Fruit fly (Drosophila melanogaster) whole organism, embryonic: ENCODE measurements around the gene CG6602.
A peak's percentile ranks its signal among the peaks of the same experiment; 100 is the strongest.

ENCODE experiments used
- Ada2b ChIP-seq: fragments of 200-800 bp; sonication (Bioruptor generic); IDR thresholded peaks from 2 replicates; pipeline ENCODE4 v1.3.6; 2022; ENCODE audit warnings: missing biosample characterization, missing genetic modification characterization
- Asciz ChIP-seq: fragments of 200-800 bp; sonication (Bioruptor generic); optimal IDR thresholded peaks from 2 replicates; lab custom pipeline; 2017; ENCODE audit warnings: missing biosample characterization, mild to moderate bottlenecking, missing genetic modification characterization, missing genetic modification reagents
- CG10366 ChIP-seq: fragments of 200-800 bp; sonication (Bioruptor generic); IDR thresholded peaks from 2 replicates; pipeline ENCODE4 v1.3.6; 2022; ENCODE audit warnings: missing biosample characterization, missing genetic modification characterization
- CG10431 ChIP-seq: fragments of 200-800 bp; sonication (Bioruptor generic); optimal IDR thresholded peaks from 3 replicates; lab custom pipeline; 2018; ENCODE audit warnings: missing biosample characterization, mild to moderate bottlenecking, missing genetic modification characterization
- CG10979 ChIP-seq: fragments of 200-800 bp; sonication (Bioruptor generic); optimal IDR thresholded peaks from 2 replicates; lab custom pipeline; 2018; ENCODE audit warnings: missing biosample characterization, mild to moderate bottlenecking, missing genetic modification characterization, moderate library complexity
- CG11093 ChIP-seq: fragments of 200-800 bp; sonication (Bioruptor generic); IDR thresholded peaks from 3 replicates; pipeline ENCODE4 v1.3.6; 2022; ENCODE audit warnings: missing biosample characterization, missing genetic modification characterization
- CG13624 ChIP-seq: fragments of 200-800 bp; sonication (Bioruptor generic); optimal IDR thresholded peaks from 2 replicates; lab custom pipeline; 2016; ENCODE audit warnings: missing biosample characterization, missing genetic modification characterization
- CG15601 ChIP-seq: fragments of 200-800 bp; sonication (Bioruptor generic); optimal IDR thresholded peaks from 3 replicates; lab custom pipeline; 2019; ENCODE audit warnings: missing biosample characterization, mild to moderate bottlenecking, missing genetic modification characterization, moderate library complexity
- CG17328 ChIP-seq: fragments of 200-800 bp; sonication (Bioruptor generic); IDR thresholded peaks from 2 replicates; pipeline ENCODE4 v1.3.6; 2022; ENCODE audit warnings: missing biosample characterization, missing genetic modification characterization
- CG17359 ChIP-seq: fragments of 200-800 bp; sonication (Bioruptor generic); optimal IDR thresholded peaks from 3 replicates; lab custom pipeline; 2018; ENCODE audit warnings: missing biosample characterization, mild to moderate bottlenecking, missing genetic modification characterization, moderate library complexity
- CG17361 ChIP-seq: fragments of 200-800 bp; sonication (Bioruptor generic); IDR thresholded peaks from 3 replicates; pipeline ENCODE4 v1.3.6; 2022; ENCODE audit warnings: missing biosample characterization, missing genetic modification characterization
- CG31365 ChIP-seq: fragments of 200-800 bp; sonication (Bioruptor generic); optimal IDR thresholded peaks from 2 replicates; lab custom pipeline; 2018; ENCODE audit warnings: missing biosample characterization, mild to moderate bottlenecking, missing genetic modification characterization
- CG3847 ChIP-seq: fragments of 200-800 bp; sonication (Bioruptor generic); IDR thresholded peaks from 2 replicates; pipeline ENCODE4 v1.3.6; 2022; ENCODE audit warnings: missing biosample characterization, missing genetic modification characterization
- CG4328 ChIP-seq: fragments of 200-800 bp; sonication (Bioruptor generic); optimal IDR thresholded peaks from 3 replicates; lab custom pipeline; 2017; ENCODE audit warnings: missing biosample characterization, missing genetic modification reagents, missing genetic modification characterization
- CG4424 ChIP-seq: fragments of 200-800 bp; sonication (Bioruptor generic); optimal IDR thresholded peaks from 3 replicates; lab custom pipeline; 2016; ENCODE audit warnings: missing biosample characterization, missing genetic modification characterization
- CG4617 ChIP-seq: fragments of 200-800 bp; sonication (Bioruptor generic); optimal IDR thresholded peaks from 3 replicates; lab custom pipeline; 2016; ENCODE audit warnings: missing biosample characterization, missing genetic modification characterization, borderline replicate concordance
- CG7372 ChIP-seq: fragments of 200-800 bp; sonication (Bioruptor generic); IDR thresholded peaks from 2 replicates; pipeline ENCODE4 v1.3.6; 2022; ENCODE audit warnings: missing biosample characterization, missing genetic modification characterization
- CG8359 ChIP-seq: fragments of 200-800 bp; sonication (Bioruptor generic); optimal IDR thresholded peaks from 2 replicates; lab custom pipeline; 2017; ENCODE audit warnings: missing biosample characterization, mild to moderate bottlenecking, missing genetic modification characterization, borderline replicate concordance
- CG9437 ChIP-seq: fragments of 200-800 bp; sonication (Bioruptor generic); optimal IDR thresholded peaks from 2 replicates; lab custom pipeline; 2018; ENCODE audit warnings: missing biosample characterization, mild to moderate bottlenecking, missing genetic modification characterization
- CG9609 ChIP-seq: fragments of 200-800 bp; sonication (Bioruptor generic); optimal IDR thresholded peaks from 3 replicates; lab custom pipeline; 2016; ENCODE audit warnings: missing biosample characterization, missing genetic modification characterization
- Chrac-16 ChIP-seq: fragments of 200-800 bp; sonication (Bioruptor generic); optimal IDR thresholded peaks from 3 replicates; lab custom pipeline; 2016; ENCODE audit warnings: missing biosample characterization, missing genetic modification characterization
- Dbx ChIP-seq: fragments of 200-800 bp; sonication (Bioruptor generic); IDR thresholded peaks from 3 replicates; pipeline ENCODE4 v1.3.6; 2022; ENCODE audit warnings: missing biosample characterization, missing genetic modification characterization
- Dp ChIP-seq: fragments of 200-800 bp; sonication (Bioruptor generic); optimal IDR thresholded peaks from 2 replicates; lab custom pipeline; 2018; ENCODE audit warnings: missing biosample characterization, mild to moderate bottlenecking, missing genetic modification characterization, moderate library complexity
- Drgx ChIP-seq: fragments of 200-800 bp; sonication (Bioruptor generic); IDR thresholded peaks from 2 replicates; pipeline ENCODE4 v1.3.6; 2022; ENCODE audit warnings: missing biosample characterization, missing genetic modification characterization
- E2f1 ChIP-seq: fragments of 200-800 bp; sonication (Bioruptor generic); IDR thresholded peaks from 2 replicates; pipeline ENCODE4 v1.3.6; 2022; ENCODE audit warnings: missing biosample characterization, missing genetic modification characterization
- Fer3 ChIP-seq: fragments of 200-800 bp; sonication (Bioruptor generic); optimal IDR thresholded peaks from 2 replicates; lab custom pipeline; 2018; ENCODE audit warnings: missing biosample characterization, mild to moderate bottlenecking, missing genetic modification characterization, moderate library complexity
- HLH54F ChIP-seq: fragments of 200-800 bp; sonication (Bioruptor generic); optimal IDR thresholded peaks from 3 replicates; lab custom pipeline; 2016; ENCODE audit warnings: missing biosample characterization, missing genetic modification characterization
- Hand ChIP-seq: fragments of 200-800 bp; sonication (Bioruptor generic); optimal IDR thresholded peaks from 2 replicates; lab custom pipeline; 2017; ENCODE audit warnings: mild to moderate bottlenecking, missing biosample characterization, missing genetic modification reagents, missing genetic modification characterization
- Hey ChIP-seq: fragments of 200-800 bp; sonication (Bioruptor generic); optimal IDR thresholded peaks from 3 replicates; lab custom pipeline; 2018; ENCODE audit warnings: missing biosample characterization, mild to moderate bottlenecking, missing genetic modification characterization
- HmgZ ChIP-seq: fragments of 200-800 bp; sonication (Bioruptor generic); optimal IDR thresholded peaks from 2 replicates; lab custom pipeline; 2018; ENCODE audit warnings: missing biosample characterization, mild to moderate bottlenecking, missing genetic modification characterization
- Hr78 ChIP-seq, 2 experiments: fragments of 200-800 bp in 1 of 2; fragments of >200 bp in 1 of 2; sonication (Bioruptor generic) in 1 of 2; optimal IDR thresholded peaks; 2 replicates each; lab custom pipeline; 2017 to 2019; ENCODE audit warnings: missing biosample characterization in 2 of 2, missing genetic modification characterization in 2 of 2, mild to moderate bottlenecking in 1 of 2, moderate library complexity in 1 of 2
- Mad ChIP-seq: fragments of 200-800 bp; sonication (Bioruptor generic); optimal IDR thresholded peaks from 2 replicates; lab custom pipeline; 2016; ENCODE audit warnings: missing biosample characterization, missing genetic modification characterization
- Ptx1 ChIP-seq: fragments of 200-800 bp; sonication (Bioruptor generic); IDR thresholded peaks from 2 replicates; pipeline ENCODE4 v1.3.6; 2022; ENCODE audit warnings: missing biosample characterization, missing genetic modification characterization
- Rx ChIP-seq: fragments of 200-800 bp; sonication (Bioruptor generic); IDR thresholded peaks from 2 replicates; pipeline ENCODE4 v1.3.6; 2022; ENCODE audit warnings: missing biosample characterization, missing genetic modification characterization
- Side ChIP-seq: fragments of 200-800 bp; sonication (Bioruptor generic); optimal IDR thresholded peaks from 2 replicates; lab custom pipeline; 2016; ENCODE audit warnings: missing biosample characterization, missing genetic modification characterization
- Sox102F ChIP-seq: fragments of 200-800 bp; sonication (Bioruptor generic); optimal IDR thresholded peaks from 2 replicates; lab custom pipeline; 2018; ENCODE audit warnings: missing biosample characterization, mild to moderate bottlenecking, missing genetic modification characterization, moderate library complexity
- Sry-β ChIP-seq: fragments of 200-800 bp; sonication (Bioruptor generic); optimal IDR thresholded peaks from 2 replicates; lab custom pipeline; 2018; ENCODE audit warnings: missing biosample characterization, mild to moderate bottlenecking, missing genetic modification characterization, moderate library complexity
- bbx ChIP-seq: fragments of 200-800 bp; sonication (Bioruptor generic); IDR thresholded peaks from 2 replicates; pipeline ENCODE4 v1.3.6; 2022; ENCODE audit warnings: missing biosample characterization, missing genetic modification characterization; ENCODE audit not compliant: partially characterized antibody
- bsh ChIP-seq, 2 experiments: fragments of 200-800 bp; sonication (Bioruptor generic); optimal IDR thresholded peaks; 2 replicates each; lab custom pipeline; 2017 to 2018; ENCODE audit warnings: mild to moderate bottlenecking in 2 of 2, missing biosample characterization in 2 of 2, missing genetic modification characterization in 2 of 2, moderate library complexity in 1 of 2
- danr ChIP-seq: fragments of 200-800 bp; sonication (Bioruptor generic); IDR thresholded peaks from 2 replicates; pipeline ENCODE4 v1.3.6; 2022; ENCODE audit warnings: missing biosample characterization, missing genetic modification characterization
- dati ChIP-seq: fragments of 200-800 bp; sonication (Bioruptor generic); IDR thresholded peaks from 2 replicates; pipeline ENCODE4 v1.3.6; 2022; ENCODE audit warnings: missing biosample characterization, missing genetic modification characterization
- eve ChIP-seq, 2 experiments: fragments of >200 bp; optimal IDR thresholded peaks; 2 replicates each; lab custom pipeline; 2017; ENCODE audit warnings: missing biosample characterization in 2 of 2, missing genetic modification characterization in 2 of 2
- gem ChIP-seq: fragments of 200-800 bp; sonication (Bioruptor generic); optimal IDR thresholded peaks from 2 replicates; lab custom pipeline; 2019; ENCODE audit warnings: missing biosample characterization, mild to moderate bottlenecking, missing genetic modification characterization, moderate library complexity
- insv ChIP-seq, 2 experiments: fragments of 200-800 bp; sonication (Bioruptor generic); optimal IDR thresholded peaks; 3 replicates each; lab custom pipeline; 2016 to 2018; ENCODE audit warnings: missing biosample characterization in 2 of 2, missing genetic modification characterization in 2 of 2
- lab ChIP-seq: fragments of 200-800 bp; sonication (Bioruptor generic); optimal IDR thresholded peaks from 3 replicates; lab custom pipeline; 2017; ENCODE audit warnings: missing biosample characterization, missing genetic modification characterization, mild to moderate bottlenecking, moderate library complexity, missing genetic modification reagents
- lilli ChIP-seq: fragments of 200-800 bp; sonication (Bioruptor generic); optimal IDR thresholded peaks from 3 replicates; lab custom pipeline; 2016; ENCODE audit warnings: missing biosample characterization, missing genetic modification characterization
- mirr ChIP-seq: fragments of 200-800 bp; sonication (Bioruptor generic); optimal IDR thresholded peaks from 3 replicates; lab custom pipeline; 2018; ENCODE audit warnings: missing biosample characterization, mild to moderate bottlenecking, missing genetic modification characterization
- mld ChIP-seq: fragments of 200-800 bp; sonication (Bioruptor generic); IDR thresholded peaks from 3 replicates; pipeline ENCODE4 v1.3.6; 2022; ENCODE audit warnings: missing biosample characterization, missing genetic modification characterization; ENCODE audit not compliant: partially characterized antibody
- ttk ChIP-seq: fragments of 200-800 bp; sonication (Bioruptor generic); IDR thresholded peaks from 2 replicates; pipeline ENCODE4 v2.1.2; 2022; ENCODE audit warnings: missing biosample characterization, missing genetic modification characterization

CG6602 gene

dm6 chr3L:6074975-6075692, 3.2 kb downstream of the CG6602 start, which contains the start of the genes CG13295 and CG6610 (continued):
- no peak for TF ChIP-seq mld (GFP tag; lab: Robert Waterston, UW)
- TF ChIP-seq HmgZ (tag; lab: Kevin White, UChicago), result peak; percentile 75
- TF ChIP-seq CG10431 (GFP tag; lab: Kevin White, UChicago), result peak; percentile 97
- peak in 1 of 2 experiments; percentile 25 for TF ChIP-seq insv (GFP tag; optimal IDR thresholded peaks at IDR 0.05; lab: Kevin White, UChicago)
- 0 out of 3 replicates have a peak, but pooled peaks have one; percentile 55 for TF ChIP-seq Dbx (GFP tag; lab: Robert Waterston, UW)
- no peak for TF ChIP-seq CG31365 (tag; lab: Kevin White, UChicago)
- peak; percentile 22 for TF ChIP-seq CG9437 (GFP tag; lab: Kevin White, UChicago)
- TF ChIP-seq CG11093 (GFP tag; lab: Robert Waterston, UW), result no peak
- TF ChIP-seq CG17328 (GFP tag; lab: Robert Waterston, UW), result no peak
- TF ChIP-seq bbx (GFP tag; lab: Robert Waterston, UW), result no peak
- peak; percentile 72; the same call in 2 of the 3 replicates for TF ChIP-seq CG17361 (GFP tag; lab: Robert Waterston, UW)
- peak; percentile 39 for TF ChIP-seq Sox102F (GFP tag; lab: Kevin White, UChicago)
- TF ChIP-seq CG4424 (GFP tag; lab: Kevin White, UChicago), result peak; percentile 43
- TF ChIP-seq Asciz (GFP tag; lab: Kevin White, UChicago), result no peak
- TF ChIP-seq Ada2b (GFP tag; lab: Robert Waterston, UW), result no peak
- TF ChIP-seq Drgx, result no peak
- no peak for TF ChIP-seq danr (GFP tag; lab: Robert Waterston, UW)
- TF ChIP-seq CG8359, result no peak
- TF ChIP-seq dati (GFP tag; lab: Robert Waterston, UW), result no peak
- no peak for TF ChIP-seq ttk
- no peak for TF ChIP-seq CG17359 (tag; lab: Kevin White, UChicago)
- peak; percentile 70 for TF ChIP-seq Ptx1
- no peak for TF ChIP-seq mirr (GFP tag; lab: Kevin White, UChicago)
- TF ChIP-seq CG10979, result peak; percentile 55
- TF ChIP-seq Mad (GFP tag; lab: Kevin White, UChicago), result peak; percentile 26
- peak; percentile 61 for TF ChIP-seq lab (GFP tag; lab: Kevin White, UChicago)
- peak; percentile 29 for TF ChIP-seq Side (GFP tag; lab: Kevin White, UChicago)
- TF ChIP-seq eve (GFP tag; optimal IDR thresholded peaks at IDR 0.05; lab: Kevin White, UChicago), result no peak
- peak; percentile 71 for TF ChIP-seq lilli (GFP tag; lab: Kevin White, UChicago)
- no peak for TF ChIP-seq Hand
- TF ChIP-seq Fer3, result peak; percentile 66
- peak; percentile 58; the same call in 1 of the 2 replicates for TF ChIP-seq CG7372
- no peak for TF ChIP-seq Hey (tag; lab: Kevin White, UChicago)
- peak; percentile 35 for TF ChIP-seq CG13624 (GFP tag; lab: Kevin White, UChicago)
- peak; percentile 31 for TF ChIP-seq HLH54F (GFP tag; lab: Kevin White, UChicago)
- TF ChIP-seq Chrac-16 (GFP tag; lab: Kevin White, UChicago), result peak; percentile 47
- peak; percentile 31 for TF ChIP-seq CG9609 (GFP tag; lab: Kevin White, UChicago)
- 0 out of 2 replicates have a peak, but pooled peaks have one; percentile 12 for TF ChIP-seq Rx (GFP tag; lab: Robert Waterston, UW)
- peak; percentile 54 for TF ChIP-seq CG15601 (tag; lab: Kevin White, UChicago)
- peak; percentile 11; the same call in 1 of the 2 replicates for TF ChIP-seq CG10366 (GFP tag; lab: Robert Waterston, UW)
- TF ChIP-seq CG3847, result peak; percentile 71
- peak; percentile 61 for TF ChIP-seq CG4328 (GFP tag; lab: Kevin White, UChicago)
- peak; percentile 97 for TF ChIP-seq Sry-β
- TF ChIP-seq CG4617 (GFP tag; lab: Kevin White, UChicago), result peak; percentile 20
- peak; percentile 78 for TF ChIP-seq gem (tag; lab: Kevin White, UChicago)
- no peak for TF ChIP-seq E2f1 (GFP tag; lab: Robert Waterston, UW)
- TF ChIP-seq Dp (GFP tag; lab: Kevin White, UChicago), result peak; percentile 4
- TF ChIP-seq Hr78 (GFP tag; optimal IDR thresholded peaks at IDR 0.05; lab: Kevin White, UChicago), result no peak
- TF ChIP-seq bsh (GFP tag; optimal IDR thresholded peaks at IDR 0.05; lab: Kevin White, UChicago), result peak in 1 of 2 experiments; percentile 39
